Worm (Caenorhabditis elegans) whole organism, early embryonic: ENCODE results near the gene wht-6.
A peak's percentile ranks its signal among the peaks of the same experiment; 100 is the strongest.

ENCODE experiments used
- B0310.2 ChIP-seq: sonication (generic microtip); optimal IDR thresholded peaks from 2 replicates; lab custom pipeline; 2016; ENCODE audit warnings: mild to moderate bottlenecking, missing genetic modification characterization, missing compliant biosample characterization
- F13C5.2 ChIP-seq: sonication (generic microtip); optimal IDR thresholded peaks from 2 replicates; lab custom pipeline; 2017; ENCODE audit warnings: mild to moderate bottlenecking, missing genetic modification characterization, inconsistent platforms, missing compliant biosample characterization
- aly-1 ChIP-seq: sonication (generic microtip); optimal IDR thresholded peaks from 2 replicates; lab custom pipeline; 2016; ENCODE audit warnings: missing genetic modification characterization, missing compliant biosample characterization
- ama-1 ChIP-seq: fragments of 150-350 bp; optimal IDR thresholded peaks from 2 replicates; lab custom pipeline; 2014
- ceh-13 ChIP-seq: fragments of 200-800 bp; sonication (Bioruptor generic); optimal IDR thresholded peaks from 2 replicates; lab custom pipeline; 2018; ENCODE audit warnings: mild to moderate bottlenecking, missing genetic modification characterization, missing compliant biosample characterization
- ceh-36 ChIP-seq: sonication (generic microtip); optimal IDR thresholded peaks from 2 replicates; lab custom pipeline; 2016; ENCODE audit warnings: missing genetic modification characterization, inconsistent platforms, missing compliant biosample characterization
- ets-7 ChIP-seq: sonication (generic microtip); optimal IDR thresholded peaks from 2 replicates; lab custom pipeline; 2016; ENCODE audit warnings: missing genotype, missing genetic modification characterization, missing compliant biosample characterization
- flt-1 ChIP-seq: fragments of 200-800 bp; sonication (Bioruptor generic); IDR thresholded peaks from 2 replicates; pipeline ENCODE4 v1.3.6; 2022; ENCODE audit warnings: missing genetic modification characterization, missing compliant biosample characterization
- hmbx-1 ChIP-seq: sonication (generic microtip); optimal IDR thresholded peaks from 2 replicates; lab custom pipeline; 2016; ENCODE audit warnings: mild to moderate bottlenecking, missing genetic modification characterization, missing compliant biosample characterization
- hmg-4 ChIP-seq: fragments of 200-800 bp; sonication (Bioruptor generic); optimal IDR thresholded peaks from 2 replicates; lab custom pipeline; 2018; ENCODE audit warnings: mild to moderate bottlenecking, missing genetic modification characterization, missing compliant biosample characterization
- hnd-1 ChIP-seq: sonication (generic microtip); optimal IDR thresholded peaks from 2 replicates; lab custom pipeline; 2016; ENCODE audit warnings: missing genetic modification characterization, missing compliant biosample characterization
- pes-1 ChIP-seq: fragments of 200-800 bp; sonication (Bioruptor generic); IDR thresholded peaks from 2 replicates; pipeline ENCODE4 v1.3.6; 2022; ENCODE audit warnings: missing genetic modification reagents, missing genetic modification characterization, missing compliant biosample characterization
- scrt-1 ChIP-seq: fragments of 200-800 bp; sonication (Bioruptor generic); IDR thresholded peaks from 2 replicates; pipeline ENCODE4 v1.3.6; 2022; ENCODE audit warnings: missing genetic modification characterization, missing compliant biosample characterization
- sea-1 ChIP-seq: fragments of 200-800 bp; sonication (Bioruptor generic); conservative IDR thresholded peaks from 2 replicates; pipeline ENCODE4 v1.3.6; 2022; ENCODE audit warnings: missing genetic modification characterization, missing compliant biosample characterization
- tbx-11 ChIP-seq: fragments of 200-800 bp; sonication (Bioruptor generic); IDR thresholded peaks from 2 replicates; pipeline ENCODE4 v1.3.6; 2022; ENCODE audit warnings: missing genetic modification characterization, missing compliant biosample characterization
- tbx-37 ChIP-seq: fragments of 200-800 bp; sonication (Bioruptor generic); conservative IDR thresholded peaks from 2 replicates; pipeline ENCODE4 v1.3.6; 2022; ENCODE audit warnings: missing genetic modification reagents, missing genetic modification characterization, missing compliant biosample characterization
- tra-4 ChIP-seq: sonication (generic microtip); optimal IDR thresholded peaks from 2 replicates; lab custom pipeline; 2017; ENCODE audit warnings: missing genetic modification characterization, missing compliant biosample characterization

Gene wht-6

ce11 chrIII:6452683-6453082 lies 18.9 kb upstream of the wht-6 start:
- TF ChIP-seq tra-4 (tag; lab: Kevin White, UChicago) = no peak
- TF ChIP-seq tbx-11 (GFP tag; lab: Robert Waterston, UW) = no peak

ce11 chrIII:6453665-6454064 lies 17.9 kb upstream of the wht-6 start:
- no peak for TF ChIP-seq tra-4 (tag; lab: Kevin White, UChicago)
- TF ChIP-seq sea-1 = peak; percentile 64; the same call in 1 of the 2 replicates
- TF ChIP-seq pes-1 (GFP tag; lab: Robert Waterston, UW) = peak; percentile 70
- 0 out of 2 replicates have a peak, but pooled peaks have one; percentile 46 for TF ChIP-seq tbx-37
- TF ChIP-seq tbx-11 (GFP tag; lab: Robert Waterston, UW) = peak; percentile 38; the same call in 1 of the 2 replicates
- 0 out of 2 replicates have a peak, but pooled peaks have one; percentile 42 for TF ChIP-seq flt-1 (GFP tag; lab: Robert Waterston, UW)
- TF ChIP-seq ama-1 = no peak
- TF ChIP-seq aly-1 (tag; lab: Kevin White, UChicago) = no peak
- TF ChIP-seq ceh-13 = no peak
- peak; percentile 65 for TF ChIP-seq ets-7 (tag; lab: Kevin White, UChicago)
- TF ChIP-seq F13C5.2 (tag; lab: Kevin White, UChicago) = peak; percentile 83
- no peak for TF ChIP-seq scrt-1 (GFP tag; lab: Robert Waterston, UW)
- peak; percentile 62 for TF ChIP-seq hmg-4 (GFP tag; lab: Kevin White, UChicago)
- peak; percentile 39 for TF ChIP-seq B0310.2 (tag; lab: Kevin White, UChicago)
- TF ChIP-seq ceh-36 (tag; lab: Kevin White, UChicago) = peak; percentile 37
- peak; percentile 28 for TF ChIP-seq hnd-1 (tag; lab: Kevin White, UChicago)
- no peak for TF ChIP-seq hmbx-1 (tag; lab: Kevin White, UChicago)

ce11 chrIII:6454183-6454582 lies 17.4 kb upstream of the wht-6 start, which contains the start of gene jhdm-1:
jhdm-1 (plus strand) TSS chrIII:6454483.
- no peak for TF ChIP-seq aly-1 (tag; lab: Kevin White, UChicago)

ce11 chrIII:6459820-6460219 lies 11.7 kb upstream of the wht-6 start, which contains the start of gene algn-1:
algn-1 (plus strand) TSS chrIII:6460120.
- TF ChIP-seq tra-4 (tag; lab: Kevin White, UChicago) (no peak), pes-1 (GFP tag; lab: Robert Waterston, UW) (no peak), hnd-1 (tag; lab: Kevin White, UChicago) (no peak), ama-1 (no peak), ceh-36 (tag; lab: Kevin White, UChicago) (no peak)

DNA sequence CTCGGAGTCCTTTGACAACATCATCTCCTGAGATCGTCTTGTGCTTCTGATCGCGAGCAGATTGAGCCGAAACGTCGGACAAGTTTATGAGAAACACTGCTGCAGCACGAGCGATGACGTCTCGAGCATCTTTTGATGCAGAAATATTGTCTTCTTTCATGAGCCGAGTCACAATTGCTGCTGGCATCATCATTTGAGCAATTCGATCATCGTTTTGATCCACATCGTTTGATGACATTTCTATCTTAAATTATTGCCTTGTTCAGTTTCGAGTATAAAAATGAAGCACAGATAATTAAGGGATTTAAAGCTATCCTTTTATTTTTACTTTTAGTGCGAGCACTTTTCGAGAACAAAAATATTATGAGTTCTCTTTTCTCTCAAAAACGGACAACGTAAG lies 8.9 kb upstream of the wht-6 start, which contains the start of gene T26A5.8:
Gene T26A5.8 (minus strand): TSS at position 247 of the 400 bp plus-strand sequence.
- TF ChIP-seq flt-1 (GFP tag; lab: Robert Waterston, UW) = no peak
- TF ChIP-seq hnd-1 (tag; lab: Kevin White, UChicago) = no peak
- TF ChIP-seq tbx-11 (GFP tag; lab: Robert Waterston, UW) = no peak
- no peak for TF ChIP-seq ama-1
- TF ChIP-seq hmg-4 (GFP tag; lab: Kevin White, UChicago) = no peak
- no peak for TF ChIP-seq B0310.2 (tag; lab: Kevin White, UChicago)
- no peak for TF ChIP-seq ceh-36 (tag; lab: Kevin White, UChicago)
- TF ChIP-seq hmbx-1 (tag; lab: Kevin White, UChicago) = no peak

DNA sequence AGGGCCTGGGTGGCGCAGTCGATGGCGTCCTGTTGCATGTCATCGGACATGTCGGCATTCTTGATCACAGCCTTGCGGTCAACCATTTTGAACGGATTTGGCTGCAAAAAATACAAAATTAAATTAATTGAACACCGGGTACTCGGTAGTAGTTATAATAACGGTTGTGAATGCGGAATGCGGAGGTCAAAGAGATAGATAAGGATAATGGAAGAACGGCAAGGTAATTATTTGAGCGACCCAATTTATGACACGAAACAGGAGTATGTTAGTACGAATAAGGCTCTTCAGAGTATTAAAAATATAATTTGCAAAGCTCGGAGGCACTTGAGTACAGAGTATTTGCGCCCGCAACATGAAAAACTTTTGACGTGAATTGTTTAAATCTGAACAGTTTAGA lies 7.9 kb upstream of the wht-6 start, which contains the start of gene dlc-1:
Gene dlc-1 (minus strand): TSS at position 101 of the 400 bp plus-strand sequence.
- TF ChIP-seq hmg-4 (GFP tag; lab: Kevin White, UChicago) = no peak
- TF ChIP-seq ceh-36 (tag; lab: Kevin White, UChicago) = no peak
- no peak for TF ChIP-seq tbx-37
- no peak for TF ChIP-seq sea-1
- no peak for TF ChIP-seq B0310.2 (tag; lab: Kevin White, UChicago)
- TF ChIP-seq pes-1 (GFP tag; lab: Robert Waterston, UW) = no peak
- TF ChIP-seq tbx-11 (GFP tag; lab: Robert Waterston, UW) = no peak
- TF ChIP-seq tra-4 (tag; lab: Kevin White, UChicago) = no peak
- TF ChIP-seq ama-1 = no peak
- no peak for TF ChIP-seq ets-7 (tag; lab: Kevin White, UChicago)
- TF ChIP-seq aly-1 (tag; lab: Kevin White, UChicago) = no peak
- TF ChIP-seq hnd-1 (tag; lab: Kevin White, UChicago) = no peak
- TF ChIP-seq scrt-1 (GFP tag; lab: Robert Waterston, UW) = no peak
- TF ChIP-seq F13C5.2 (tag; lab: Kevin White, UChicago) = no peak
- no peak for TF ChIP-seq flt-1 (GFP tag; lab: Robert Waterston, UW)
- no peak for TF ChIP-seq hmbx-1 (tag; lab: Kevin White, UChicago)

- peak; percentile 29 for TF ChIP-seq F13C5.2 (tag; lab: Kevin White, UChicago)
- no peak for TF ChIP-seq hmbx-1 (tag; lab: Kevin White, UChicago)
- 0 out of 2 replicates have a peak, but pooled peaks have one; percentile 22 for TF ChIP-seq flt-1 (GFP tag; lab: Robert Waterston, UW)
- TF ChIP-seq ceh-13 = no peak
- peak; percentile 66 for TF ChIP-seq aly-1 (tag; lab: Kevin White, UChicago)
- 0 out of 2 replicates have a peak, but pooled peaks have one; percentile 19 for TF ChIP-seq sea-1
- peak; percentile 39 for TF ChIP-seq hmg-4 (GFP tag; lab: Kevin White, UChicago)
- TF ChIP-seq ama-1 = no peak
Measured at ce11 chrIII:6464113-6464571, 7.4 kb upstream of the wht-6 start.

DNA sequence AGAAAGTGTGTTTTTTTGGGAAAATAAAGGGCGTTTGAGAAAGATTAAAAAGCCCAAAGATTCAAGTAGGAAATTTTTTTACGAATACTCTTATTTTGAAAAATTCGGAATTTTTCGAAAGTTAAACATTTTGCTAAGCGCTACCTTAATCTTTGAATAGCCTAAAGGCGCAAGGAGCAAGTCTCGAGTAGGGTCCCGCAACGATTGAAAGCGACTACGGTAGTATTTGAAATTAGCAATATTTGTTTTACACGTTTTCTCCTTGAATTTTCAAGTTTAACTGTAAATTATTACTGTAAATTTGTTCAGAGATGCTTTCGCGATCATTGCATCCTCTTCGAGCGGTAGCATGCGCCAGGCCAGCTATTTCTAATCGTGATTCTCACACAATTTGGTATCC lies 6.6 kb upstream of the wht-6 start, which contains the start of gene nduf-2.2:
Gene nduf-2.2 (plus strand): TSS at position 310 of the 400 bp plus-strand sequence.
- TF ChIP-seq pes-1 (GFP tag; lab: Robert Waterston, UW) (no peak), hmbx-1 (tag; lab: Kevin White, UChicago) (no peak), hnd-1 (tag; lab: Kevin White, UChicago) (no peak), scrt-1 (GFP tag; lab: Robert Waterston, UW) (no peak), ets-7 (tag; lab: Kevin White, UChicago) (no peak), ceh-13 (no peak), tbx-37 (no peak), ama-1 (no peak), aly-1 (tag; lab: Kevin White, UChicago) (no peak), tbx-11 (GFP tag; lab: Robert Waterston, UW) (no peak), ceh-36 (tag; lab: Kevin White, UChicago) (no peak), tra-4 (tag; lab: Kevin White, UChicago) (no peak), sea-1 (no peak)
